Worm (Caenorhabditis elegans): Measurements from ENCODE around the gene sbt-1.

Gene sbt-1

DNA sequence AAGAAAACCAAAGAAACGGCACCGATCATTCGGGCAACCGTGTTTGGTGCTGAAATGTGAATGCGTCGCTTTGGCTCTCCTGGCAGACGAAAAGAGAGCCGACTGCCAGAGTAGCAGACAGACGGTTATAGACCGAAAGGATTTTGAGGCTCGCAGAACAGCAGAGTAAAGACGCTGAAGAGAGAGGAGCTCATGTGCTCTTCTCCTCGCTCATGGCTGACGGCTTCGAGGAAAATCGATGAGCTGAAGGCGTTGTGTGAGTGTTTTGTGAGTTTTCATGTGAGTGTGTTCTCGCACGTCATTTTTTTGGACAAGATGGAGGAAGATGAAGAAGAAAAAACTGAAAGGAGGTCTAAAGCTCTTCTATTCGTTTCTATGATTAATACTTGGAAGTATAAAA, at the start of gene sbt-1:
sbt-1 (minus strand) TSS at position 62 of the 400 bp plus-strand sequence.
- TF ChIP-seq attf-4 (tag; optimal IDR thresholded peaks at IDR 0.05): no peak
- no peak for TF ChIP-seq ceh-44 (GFP tag; IDR thresholded peaks at IDR 0.05)
- peak; percentile 75 for TF ChIP-seq hmg-1.1 (GFP tag; IDR thresholded peaks at IDR 0.05)
- peak; percentile 45 for TF ChIP-seq nhr-11 (tag; optimal IDR thresholded peaks at IDR 0.05)
- TF ChIP-seq ceh-28 (tag; optimal IDR thresholded peaks at IDR 0.05): peak; percentile 30
- no peak for TF ChIP-seq nhr-76 (tag; optimal IDR thresholded peaks at IDR 0.05)
- TF ChIP-seq ZK546.5 (tag; optimal IDR thresholded peaks at IDR 0.05): no peak
- 0 out of 2 replicates have a peak, but pooled peaks have one; percentile 42 for TF ChIP-seq egl-43 (GFP tag; IDR thresholded peaks at IDR 0.05)
- TF ChIP-seq hif-1 (tag; optimal IDR thresholded peaks at IDR 0.05): peak in 1 of 2 experiments; percentile 56
- TF ChIP-seq aha-1 (tag): peak; percentile 96
- TF ChIP-seq skn-1 (tag; optimal IDR thresholded peaks at IDR 0.05): no peak
- peak; percentile 29; the same call in 1 of the 2 replicates for TF ChIP-seq vab-7 (GFP tag; IDR thresholded peaks at IDR 0.05)
- no peak for TF ChIP-seq ces-1 (GFP tag; optimal IDR thresholded peaks at IDR 0.05)
- peak in 1 of 2 experiments; percentile 69 for TF ChIP-seq mdl-1 (tag; optimal IDR thresholded peaks at IDR 0.05)
- no peak for TF ChIP-seq ceh-82 (tag; optimal IDR thresholded peaks at IDR 0.05)
- no peak for TF ChIP-seq dve-1 (tag; optimal IDR thresholded peaks at IDR 0.05; ENCODE audit: insufficient read depth)
- peak; percentile 49 for TF ChIP-seq F37D6.2 (tag; optimal IDR thresholded peaks at IDR 0.05)
- TF ChIP-seq fkh-10 (GFP tag; optimal IDR thresholded peaks at IDR 0.05): peak; percentile 94
- no peak for TF ChIP-seq T20F7.1 (GFP tag; optimal IDR thresholded peaks at IDR 0.05)
- peak; percentile 63 for TF ChIP-seq rbr-2 (tag; optimal IDR thresholded peaks at IDR 0.05)
- peak in 1 of 2 experiments; percentile 81 for TF ChIP-seq unc-62 (GFP tag; optimal IDR thresholded peaks at IDR 0.05 in 1 of 2)
- TF ChIP-seq unc-62 (tag; optimal IDR thresholded peaks at IDR 0.05): no peak
- 0 out of 2 replicates have a peak, but pooled peaks have one; percentile 24 for TF ChIP-seq tra-1 (GFP tag; IDR thresholded peaks at IDR 0.05)
- peak; percentile 83 for TF ChIP-seq hlh-30 (tag; optimal IDR thresholded peaks at IDR 0.05; ENCODE audit: insufficient read depth)
- peak; percentile 55 for TF ChIP-seq set-16 (GFP tag; IDR thresholded peaks at IDR 0.05)
- TF ChIP-seq mes-2 (tag; optimal IDR thresholded peaks at IDR 0.05; ENCODE audit: poor library complexity, severe bottlenecking): peak; percentile 39
- no peak for TF ChIP-seq lin-15B (tag; optimal IDR thresholded peaks at IDR 0.05)
- TF ChIP-seq gei-8 (GFP tag; optimal IDR thresholded peaks at IDR 0.05): no peak
- TF ChIP-seq ztf-11 (tag; optimal IDR thresholded peaks at IDR 0.05): no peak
- peak; percentile 14 for TF ChIP-seq hlh-11 (tag; optimal IDR thresholded peaks at IDR 0.05)
- TF ChIP-seq lsy-2 (tag; optimal IDR thresholded peaks at IDR 0.05): peak; percentile 45 to 74

DNA sequence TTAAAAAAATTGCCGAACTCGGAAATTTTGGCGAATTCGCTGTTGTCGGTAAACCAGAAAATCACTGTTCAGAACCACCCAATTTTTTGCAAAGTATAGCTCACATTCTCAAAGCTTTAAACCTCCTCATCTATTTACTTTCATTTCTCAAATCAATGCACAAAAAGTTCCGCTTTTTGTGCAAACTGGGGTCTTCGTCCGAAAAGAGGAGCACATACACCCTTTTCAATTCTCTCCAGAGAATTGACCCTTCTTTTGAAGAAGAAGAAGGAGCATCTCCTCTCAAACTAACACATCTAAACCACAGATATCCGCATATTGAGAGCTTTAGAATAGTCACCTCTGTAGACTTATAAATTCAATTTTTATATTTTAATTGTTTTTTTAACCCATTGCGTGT, 46.6 kb upstream of the sbt-1 start:
- TF ChIP-seq unc-62 (GFP tag; optimal IDR thresholded peaks at IDR 0.05 in 1 of 2) (peak in 1 of 2 experiments; percentile 62), unc-62 (tag; optimal IDR thresholded peaks at IDR 0.05) (no peak), daf-8 (GFP tag; IDR thresholded peaks at IDR 0.05) (no peak), nhr-42 (GFP tag; IDR thresholded peaks at IDR 0.05) (no peak), zag-1 (tag; optimal IDR thresholded peaks at IDR 0.05) (no peak), aha-1 (tag) (peak; percentile 70), D1046.2 (GFP tag; IDR thresholded peaks at IDR 0.05) (no peak), madf-5 (GFP tag; IDR thresholded peaks at IDR 0.05) (no peak), nhr-11 (tag; optimal IDR thresholded peaks at IDR 0.05) (no peak)

DNA sequence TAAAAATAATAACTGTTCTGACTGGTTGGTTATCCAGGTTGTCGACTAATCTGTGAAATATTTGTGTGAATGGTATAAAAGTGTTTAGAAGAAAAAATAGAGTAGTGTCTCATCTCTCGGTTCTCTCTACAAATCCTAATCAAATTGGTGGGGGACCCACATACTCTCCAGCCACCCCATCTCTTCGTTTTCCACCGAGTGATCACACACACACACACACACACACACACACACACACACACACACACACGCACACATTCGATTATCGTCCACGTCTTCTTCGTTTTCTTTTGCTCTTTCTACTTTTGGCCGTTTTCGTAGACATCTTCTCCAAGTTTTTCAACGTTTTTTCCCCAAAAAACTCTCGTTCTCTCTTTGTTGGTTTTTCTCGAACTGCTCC, 44.5 kb upstream of the sbt-1 start:
- no peak for TF ChIP-seq set-16 (GFP tag; IDR thresholded peaks at IDR 0.05)
- peak; percentile 85 for TF ChIP-seq ces-1 (GFP tag; optimal IDR thresholded peaks at IDR 0.05)
- peak; percentile 55 for TF ChIP-seq fkh-10 (GFP tag; optimal IDR thresholded peaks at IDR 0.05)
- TF ChIP-seq zag-1 (tag; optimal IDR thresholded peaks at IDR 0.05): no peak
- no peak for TF ChIP-seq nhr-77 (tag; optimal IDR thresholded peaks at IDR 0.05)
- no peak for TF ChIP-seq lim-7 (GFP tag; IDR thresholded peaks at IDR 0.05)
- TF ChIP-seq aha-1 (tag): no peak
- no peak for TF ChIP-seq ZK337.2 (GFP tag; IDR thresholded peaks at IDR 0.05)
- no peak for TF ChIP-seq Y75B8A.6 (GFP tag; IDR thresholded peaks at IDR 0.05)
- no peak for TF ChIP-seq F37D6.2 (tag; optimal IDR thresholded peaks at IDR 0.05)
- no peak for TF ChIP-seq tag-97 (GFP tag; IDR thresholded peaks at IDR 0.05)
- TF ChIP-seq zip-11 (GFP tag; IDR thresholded peaks at IDR 0.05): no peak
- TF ChIP-seq nhr-237 (tag; optimal IDR thresholded peaks at IDR 0.05): no peak
- TF ChIP-seq Y5F2A.4 (GFP tag; optimal IDR thresholded peaks at IDR 0.05): no peak
- no peak for TF ChIP-seq hlh-30 (tag; optimal IDR thresholded peaks at IDR 0.05; ENCODE audit: insufficient read depth)
- no peak for TF ChIP-seq lin-39 (tag; optimal IDR thresholded peaks at IDR 0.05)
